Worm (Caenorhabditis elegans) whole organism, mixed stage, embryonic: Measurements from ENCODE around the gene dnj-15.

Experiments used
- M03D4.4 ChIP-seq: sonication (generic microtip); optimal IDR thresholded peaks from 2 replicates; lab custom pipeline; 2017; ENCODE audit warnings: mild to moderate bottlenecking, missing genetic modification characterization, missing compliant biosample characterization
- bed-3 ChIP-seq: fragments of 200-800 bp; sonication (Bioruptor generic); optimal IDR thresholded peaks from 3 replicates; lab custom pipeline; 2018; ENCODE audit warnings: mild to moderate bottlenecking, missing genetic modification characterization, moderate library complexity, missing compliant biosample characterization
- blmp-1 ChIP-seq: fragments of 150-350 bp; optimal IDR thresholded peaks from 2 replicates; lab custom pipeline; 2014; ENCODE audit warnings: missing biosample characterization, missing genetic modification characterization
- ceh-39 ChIP-seq: fragments of 150-350 bp; optimal IDR thresholded peaks from 2 replicates; lab custom pipeline; 2014; ENCODE audit warnings: missing biosample characterization, missing genetic modification characterization
- ceh-43 ChIP-seq: fragments of 200-800 bp; sonication (Bioruptor generic); optimal IDR thresholded peaks from 2 replicates; lab custom pipeline; 2018; ENCODE audit warnings: mild to moderate bottlenecking, missing genetic modification characterization, moderate library complexity, missing compliant biosample characterization
- cnd-1 ChIP-seq: fragments of 200-800 bp; sonication (Bioruptor generic); optimal IDR thresholded peaks from 2 replicates; lab custom pipeline; 2018; ENCODE audit warnings: mild to moderate bottlenecking, missing genetic modification characterization, missing compliant biosample characterization
- drap-1 ChIP-seq: fragments of 200-800 bp; sonication (Bioruptor generic); optimal IDR thresholded peaks from 3 replicates; lab custom pipeline; 2018; ENCODE audit warnings: mild to moderate bottlenecking, missing genetic modification characterization, missing compliant biosample characterization
- elt-1 ChIP-seq: sonication (generic microtip); optimal IDR thresholded peaks from 2 replicates; lab custom pipeline; 2017; ENCODE audit warnings: missing genetic modification characterization, mild to moderate bottlenecking, missing compliant biosample characterization, antibody characterized with exemption, moderate library complexity, borderline replicate concordance; ENCODE audit not compliant: insufficient read depth
- elt-3 ChIP-seq: fragments of 150-350 bp; optimal IDR thresholded peaks from 2 replicates; lab custom pipeline; 2014; ENCODE audit warnings: missing biosample characterization, missing genetic modification characterization
- flh-1 ChIP-seq: fragments of 200-800 bp; sonication (Bioruptor generic); optimal IDR thresholded peaks from 2 replicates; lab custom pipeline; 2018; ENCODE audit warnings: mild to moderate bottlenecking, missing genetic modification characterization, moderate library complexity, missing compliant biosample characterization
- ham-2 ChIP-seq: fragments of 200-800 bp; sonication (Bioruptor generic); optimal IDR thresholded peaks from 2 replicates; lab custom pipeline; 2018; ENCODE audit warnings: mild to moderate bottlenecking, missing genetic modification characterization, missing compliant biosample characterization
- hlh-1 ChIP-seq: fragments of 150-350 bp; optimal IDR thresholded peaks from 2 replicates; lab custom pipeline; 2014; ENCODE audit warnings: missing biosample characterization, missing genetic modification reagents, missing genetic modification characterization
- lin-13 ChIP-seq: fragments of 150-350 bp; optimal IDR thresholded peaks from 2 replicates; lab custom pipeline; 2014; ENCODE audit warnings: missing biosample characterization, missing genetic modification characterization
- lin-32 ChIP-seq: fragments of 200-800 bp; sonication (Bioruptor generic); optimal IDR thresholded peaks from 2 replicates; lab custom pipeline; 2018; ENCODE audit warnings: mild to moderate bottlenecking, missing genetic modification characterization, missing compliant biosample characterization
- lsy-2 ChIP-seq: fragments of 150-350 bp; optimal IDR thresholded peaks from 2 replicates; lab custom pipeline; 2014; ENCODE audit warnings: missing biosample characterization, missing genetic modification characterization
- mab-5 ChIP-seq: fragments of 150-350 bp; optimal IDR thresholded peaks from 2 replicates; lab custom pipeline; 2014; ENCODE audit warnings: missing biosample characterization, missing genetic modification characterization
- mep-1 ChIP-seq: fragments of 150-350 bp; optimal IDR thresholded peaks from 2 replicates; lab custom pipeline; 2017; ENCODE audit warnings: missing biosample characterization, missing genetic modification reagents, missing genetic modification characterization, inconsistent platforms
- mls-2 ChIP-seq: sonication (generic microtip); optimal IDR thresholded peaks from 2 replicates; lab custom pipeline; 2016; ENCODE audit warnings: mild to moderate bottlenecking, missing genetic modification characterization, moderate library complexity, missing compliant biosample characterization
- nhr-12 ChIP-seq: fragments of 150-350 bp; optimal IDR thresholded peaks from 2 replicates; lab custom pipeline; 2014; ENCODE audit warnings: missing biosample characterization, missing genetic modification characterization
- nhr-2 ChIP-seq: fragments of 150-350 bp; optimal IDR thresholded peaks from 2 replicates; lab custom pipeline; 2014; ENCODE audit warnings: missing biosample characterization, missing genetic modification characterization
- nhr-237 ChIP-seq: fragments of 150-350 bp; optimal IDR thresholded peaks from 2 replicates; lab custom pipeline; 2014; ENCODE audit warnings: missing biosample characterization, missing genetic modification characterization
- nhr-28 ChIP-seq: fragments of 150-350 bp; optimal IDR thresholded peaks from 2 replicates; lab custom pipeline; 2014; ENCODE audit warnings: missing biosample characterization, missing genetic modification characterization
- nhr-76 ChIP-seq: sonication (generic microtip); optimal IDR thresholded peaks from 2 replicates; lab custom pipeline; 2017; ENCODE audit warnings: missing biosample characterization, missing genetic modification characterization
- pha-4 ChIP-seq: fragments of 150-350 bp; optimal IDR thresholded peaks from 2 replicates; lab custom pipeline; 2018; ENCODE audit warnings: missing biosample characterization, missing genetic modification reagents, missing genetic modification characterization
- sptf-1 ChIP-seq: sonication (generic microtip); optimal IDR thresholded peaks from 2 replicates; lab custom pipeline; 2017; ENCODE audit warnings: mild to moderate bottlenecking, missing genetic modification characterization, moderate library complexity, missing compliant biosample characterization
- tbx-8 ChIP-seq: fragments of 200-800 bp; sonication (Bioruptor generic); optimal IDR thresholded peaks from 2 replicates; lab custom pipeline; 2018; ENCODE audit warnings: mild to moderate bottlenecking, missing genetic modification characterization, moderate library complexity, missing compliant biosample characterization
- unc-120 ChIP-seq: sonication (generic microtip); optimal IDR thresholded peaks from 2 replicates; lab custom pipeline; 2017; ENCODE audit warnings: missing genetic modification characterization, missing compliant biosample characterization; ENCODE audit not compliant: poor library complexity, severe bottlenecking
- unc-39 ChIP-seq: fragments of 150-350 bp; optimal IDR thresholded peaks from 2 replicates; lab custom pipeline; 2014; ENCODE audit warnings: missing biosample characterization, missing genetic modification characterization
- unc-62 ChIP-seq: fragments of 150-350 bp; optimal IDR thresholded peaks from 2 replicates; lab custom pipeline; 2014; ENCODE audit warnings: missing biosample characterization, missing genetic modification reagents, missing genetic modification characterization
- zip-8 ChIP-seq: fragments of 150-350 bp; optimal IDR thresholded peaks from 2 replicates; lab custom pipeline; 2014; ENCODE audit warnings: missing biosample characterization, missing genetic modification characterization
- ztf-11 ChIP-seq: fragments of 150-350 bp; optimal IDR thresholded peaks from 2 replicates; lab custom pipeline; 2014; ENCODE audit warnings: missing biosample characterization, missing genetic modification characterization

dnj-15 gene

ce11 chrIV:4215349-4215748 is 39.2 kb downstream of the dnj-15 start:
- TF ChIP-seq unc-39 (no peak), unc-62 (GFP tag; lab: Kevin White, UChicago) (peak; percentile 70), blmp-1 (no peak), nhr-237 (tag; lab: Kevin White, UChicago) (peak; percentile 68), bed-3 (GFP tag; lab: Kevin White, UChicago) (no peak), pha-4 (tag; lab: Kevin White, UChicago) (peak; percentile 21), ceh-43 (no peak)
- TF ChIP-seq, all 35 proteins: peak for 3

ce11 chrIV:4216099-4216894 is 40.1 kb downstream of the dnj-15 start:
- TF ChIP-seq lin-32 (GFP tag; lab: Kevin White, UChicago) (no peak), mls-2 (tag; lab: Kevin White, UChicago) (no peak), mab-5 (tag; lab: Kevin White, UChicago) (no peak), M03D4.4 (tag; lab: Kevin White, UChicago) (no peak), sptf-1 (no peak), blmp-1 (no peak), nhr-76 (no peak), flh-1 (no peak), tbx-8 (GFP tag; lab: Kevin White, UChicago) (no peak), bed-3 (GFP tag; lab: Kevin White, UChicago) (no peak), drap-1 (no peak)

ce11 chrIV:4218276-4218675 is 42.1 kb downstream of the dnj-15 start:
- TF ChIP-seq bed-3 (GFP tag; lab: Kevin White, UChicago) (no peak), M03D4.4 (tag; lab: Kevin White, UChicago) (no peak), lin-13 (no peak), mls-2 (tag; lab: Kevin White, UChicago) (no peak), ztf-11 (tag; lab: Kevin White, UChicago) (no peak), ceh-39 (tag; lab: Kevin White, UChicago) (no peak), sptf-1 (no peak), nhr-2 (tag; lab: Kevin White, UChicago) (no peak), mep-1 (tag; lab: Kevin White, UChicago) (no peak), flh-1 (no peak), elt-1 (no peak), tbx-8 (GFP tag; lab: Kevin White, UChicago) (no peak), cnd-1 (no peak)

- TF ChIP-seq lsy-2 (tag; lab: Kevin White, UChicago): no peak
- TF ChIP-seq hlh-1: no peak
- TF ChIP-seq ceh-39 (tag; lab: Kevin White, UChicago): no peak
- no peak for TF ChIP-seq mls-2 (tag; lab: Kevin White, UChicago)
- no peak for TF ChIP-seq unc-120 (tag; lab: Kevin White, UChicago)
- TF ChIP-seq nhr-12 (tag; lab: Kevin White, UChicago): no peak
- TF ChIP-seq bed-3 (GFP tag; lab: Kevin White, UChicago): no peak
- TF ChIP-seq zip-8 (tag; lab: Kevin White, UChicago): no peak
- TF ChIP-seq ham-2 (GFP tag; lab: Kevin White, UChicago): no peak
- no peak for TF ChIP-seq nhr-237 (tag; lab: Kevin White, UChicago)
Observed at ce11 chrIV:4219983-4220382, 43.8 kb downstream of the dnj-15 start, which contains the start of gene F30B5.11. TSS of gene F30B5.11 (minus strand) at chrIV:4220083.

- TF ChIP-seq lin-32 (GFP tag; lab: Kevin White, UChicago): no peak
- TF ChIP-seq drap-1: no peak
- no peak for TF ChIP-seq elt-1
- TF ChIP-seq elt-3 (tag; lab: Kevin White, UChicago): no peak
- TF ChIP-seq blmp-1: no peak
- TF ChIP-seq unc-120 (tag; lab: Kevin White, UChicago): no peak
- TF ChIP-seq sptf-1: no peak
- no peak for TF ChIP-seq nhr-28 (tag; lab: Kevin White, UChicago)
- no peak for TF ChIP-seq bed-3 (GFP tag; lab: Kevin White, UChicago)
Observed at ce11 chrIV:4225851-4226250, 49.7 kb downstream of the dnj-15 start, which contains the start of gene srbc-71. TSS of gene srbc-71 (minus strand) at chrIV:4225951.
